Worm (Caenorhabditis elegans): Measurements from ENCODE around the gene dnj-23.

dnj-23 gene

DNA sequence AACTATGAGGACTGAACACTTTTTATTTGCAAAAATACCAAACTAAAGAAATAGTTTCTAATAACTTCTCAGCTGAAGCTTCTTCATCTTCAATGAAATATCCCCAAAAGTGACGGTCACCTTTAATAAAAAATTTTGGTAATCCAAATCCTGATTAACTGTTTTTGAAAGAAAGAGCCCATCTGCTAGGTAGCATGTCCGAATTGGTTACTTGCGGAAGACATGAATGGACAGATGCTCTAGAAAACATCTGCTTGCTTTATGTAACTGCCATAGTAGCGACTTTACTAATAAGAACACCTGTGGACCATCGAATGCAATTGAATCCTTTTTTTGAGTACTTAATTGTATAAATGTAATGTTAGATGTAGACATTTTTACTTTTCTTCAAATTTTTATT is 49.4 kb downstream of the dnj-23 start:
- TF ChIP-seq elt-2 (tag; optimal IDR thresholded peaks at IDR 0.05): no peak

All from whole organism, L3 larva.